Fruit fly (Drosophila melanogaster) whole organism: ENCODE measurements around the gene CG42654.

Experiments
- CG8478 ChIP-seq: fragments of >200 bp; optimal IDR thresholded peaks from 2 replicates; lab custom pipeline; 2018; ENCODE audit warnings: inconsistent platforms
- EcR ChIP-seq, 2 experiments: fragments of >200 bp; optimal IDR thresholded peaks; 2 replicates each; lab custom pipeline; 2017; ENCODE audit warnings: missing biosample characterization in 2 of 2, missing genetic modification characterization in 2 of 2, missing genetic modification reagents in 2 of 2
- pan ChIP-seq: fragments of >200 bp; optimal IDR thresholded peaks from 2 replicates; lab custom pipeline; 2017
- psq ChIP-seq: fragments of >200 bp; optimal IDR thresholded peaks from 2 replicates; lab custom pipeline; 2017

dm6 chr3L:19941162-19941561 lies 13.2 kb downstream of the CG42654 start:
- TF ChIP-seq CG8478 (lab: Kevin White, UChicago) (no peak), EcR (GFP tag; optimal IDR thresholded peaks at IDR 0.05; lab: Kevin White, UChicago) (no peak), pan (lab: Kevin White, UChicago) (no peak), psq (no peak)
